Fruit fly (Drosophila melanogaster) whole organism, prepupa: ENCODE results near the gene Tm1.

Source experiments
- CG34406 ChIP-seq: fragments of 200-800 bp; sonication (Bioruptor generic); optimal IDR thresholded peaks from 3 replicates; lab custom pipeline; 2016; ENCODE audit warnings: missing biosample characterization, missing genetic modification characterization
- CG6854 ChIP-seq: fragments of 200-800 bp; sonication (Bioruptor generic); optimal IDR thresholded peaks from 2 replicates; lab custom pipeline; 2017; ENCODE audit warnings: missing biosample characterization, mild to moderate bottlenecking, missing genetic modification characterization
- Eip78C ChIP-seq: fragments of 200-800 bp; sonication (Bioruptor generic); peaks from one replicate; lab custom pipeline; 2016; ENCODE audit warnings: missing biosample characterization, missing genetic modification characterization
- Gug ChIP-seq: fragments of 200-800 bp; sonication (Bioruptor generic); IDR thresholded peaks from 2 replicates; pipeline ENCODE4 v1.3.6; 2022; ENCODE audit warnings: missing biosample characterization, missing genetic modification characterization
- Lpt ChIP-seq: fragments of 200-800 bp; sonication (Bioruptor generic); optimal IDR thresholded peaks from 3 replicates; lab custom pipeline; 2016; ENCODE audit warnings: missing biosample characterization, missing genetic modification characterization
- dsx ChIP-seq: fragments of 200-800 bp; optimal IDR thresholded peaks from 3 replicates; lab custom pipeline; 2019; ENCODE audit warnings: missing biosample characterization, mild to moderate bottlenecking, missing genetic modification characterization, moderate library complexity; ENCODE audit not compliant: poor library complexity, severe bottlenecking
- eg ChIP-seq: fragments of 200-800 bp; sonication (Bioruptor generic); IDR thresholded peaks from 3 replicates; pipeline ENCODE4 v1.3.6; 2022; ENCODE audit warnings: missing biosample characterization, missing genetic modification characterization
- lz ChIP-seq: fragments of 200-800 bp; sonication (Bioruptor generic); optimal IDR thresholded peaks from 3 replicates; lab custom pipeline; 2016; ENCODE audit warnings: missing biosample characterization, missing genetic modification characterization
- vri ChIP-seq: fragments of 200-800 bp; sonication (Bioruptor generic); optimal IDR thresholded peaks from 3 replicates; lab custom pipeline; 2016; ENCODE audit warnings: missing biosample characterization, mild to moderate bottlenecking, missing genetic modification characterization

DNA sequence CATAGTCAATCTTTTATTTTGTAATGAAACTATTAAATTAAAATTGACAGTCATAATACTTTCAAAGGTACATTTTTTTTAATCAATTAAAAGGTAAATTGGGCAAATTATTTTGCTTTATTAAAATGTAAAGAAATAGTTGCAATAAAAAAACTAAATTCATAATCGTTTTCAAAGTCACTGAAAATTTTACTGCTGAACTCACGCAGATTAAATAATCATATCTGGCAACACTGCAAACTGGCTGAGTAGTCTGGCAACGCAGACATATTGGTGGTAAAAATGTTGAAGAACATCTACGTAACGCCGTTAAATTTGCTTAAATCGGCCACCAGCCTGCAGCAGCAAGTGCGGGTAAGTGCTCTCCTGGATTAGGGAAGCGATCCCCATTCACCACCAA, 52.5 kb downstream of the Tm1 start, which contains the start of gene mRpL9:
- no peak for TF ChIP-seq Lpt (GFP tag; lab: Kevin White, UChicago)
- no peak for TF ChIP-seq vri
- no peak for TF ChIP-seq Gug
- TF ChIP-seq dsx (GFP tag; lab: Kevin White, UChicago): no peak
- TF ChIP-seq lz (GFP tag; lab: Kevin White, UChicago): no peak
- no peak for TF ChIP-seq CG34406 (GFP tag; lab: Kevin White, UChicago)
- no peak for TF ChIP-seq Eip78C (GFP tag; lab: Kevin White, UChicago)
- no peak for TF ChIP-seq CG6854 (GFP tag; lab: Kevin White, UChicago)
- no peak for TF ChIP-seq eg
